Worm (Caenorhabditis elegans) whole organism, mixed stage, embryonic: ENCODE results near the gene T10B5.8.

Experiments
- M03D4.4 ChIP-seq: sonication (generic microtip); optimal IDR thresholded peaks from 2 replicates; lab custom pipeline; 2017; ENCODE audit warnings: mild to moderate bottlenecking, missing genetic modification characterization, missing compliant biosample characterization
- bed-3 ChIP-seq: fragments of 200-800 bp; sonication (Bioruptor generic); optimal IDR thresholded peaks from 3 replicates; lab custom pipeline; 2018; ENCODE audit warnings: mild to moderate bottlenecking, missing genetic modification characterization, moderate library complexity, missing compliant biosample characterization
- blmp-1 ChIP-seq: fragments of 150-350 bp; optimal IDR thresholded peaks from 2 replicates; lab custom pipeline; 2014; ENCODE audit warnings: missing biosample characterization, missing genetic modification characterization
- ceh-43 ChIP-seq: fragments of 200-800 bp; sonication (Bioruptor generic); optimal IDR thresholded peaks from 2 replicates; lab custom pipeline; 2018; ENCODE audit warnings: mild to moderate bottlenecking, missing genetic modification characterization, moderate library complexity, missing compliant biosample characterization
- ceh-83 ChIP-seq: fragments of 200-800 bp; sonication (Bioruptor generic); optimal IDR thresholded peaks from 2 replicates; lab custom pipeline; 2018; ENCODE audit warnings: mild to moderate bottlenecking, missing genetic modification characterization, missing compliant biosample characterization
- ces-1 ChIP-seq: fragments of 150-350 bp; optimal IDR thresholded peaks from 2 replicates; lab custom pipeline; 2014; ENCODE audit warnings: missing biosample characterization, missing genetic modification reagents, missing genetic modification characterization
- cnd-1 ChIP-seq: fragments of 200-800 bp; sonication (Bioruptor generic); optimal IDR thresholded peaks from 2 replicates; lab custom pipeline; 2018; ENCODE audit warnings: mild to moderate bottlenecking, missing genetic modification characterization, missing compliant biosample characterization
- drap-1 ChIP-seq: fragments of 200-800 bp; sonication (Bioruptor generic); optimal IDR thresholded peaks from 3 replicates; lab custom pipeline; 2018; ENCODE audit warnings: mild to moderate bottlenecking, missing genetic modification characterization, missing compliant biosample characterization
- elt-1 ChIP-seq: sonication (generic microtip); optimal IDR thresholded peaks from 2 replicates; lab custom pipeline; 2017; ENCODE audit warnings: missing genetic modification characterization, mild to moderate bottlenecking, missing compliant biosample characterization, antibody characterized with exemption, moderate library complexity, borderline replicate concordance; ENCODE audit not compliant: insufficient read depth
- elt-3 ChIP-seq: fragments of 150-350 bp; optimal IDR thresholded peaks from 2 replicates; lab custom pipeline; 2014; ENCODE audit warnings: missing biosample characterization, missing genetic modification characterization
- flh-1 ChIP-seq: fragments of 200-800 bp; sonication (Bioruptor generic); optimal IDR thresholded peaks from 2 replicates; lab custom pipeline; 2018; ENCODE audit warnings: mild to moderate bottlenecking, missing genetic modification characterization, moderate library complexity, missing compliant biosample characterization
- ham-2 ChIP-seq: fragments of 200-800 bp; sonication (Bioruptor generic); optimal IDR thresholded peaks from 2 replicates; lab custom pipeline; 2018; ENCODE audit warnings: mild to moderate bottlenecking, missing genetic modification characterization, missing compliant biosample characterization
- hlh-1 ChIP-seq: fragments of 150-350 bp; optimal IDR thresholded peaks from 2 replicates; lab custom pipeline; 2014; ENCODE audit warnings: missing biosample characterization, missing genetic modification reagents, missing genetic modification characterization
- lin-13 ChIP-seq: fragments of 150-350 bp; optimal IDR thresholded peaks from 2 replicates; lab custom pipeline; 2014; ENCODE audit warnings: missing biosample characterization, missing genetic modification characterization
- lin-32 ChIP-seq: fragments of 200-800 bp; sonication (Bioruptor generic); optimal IDR thresholded peaks from 2 replicates; lab custom pipeline; 2018; ENCODE audit warnings: mild to moderate bottlenecking, missing genetic modification characterization, missing compliant biosample characterization
- lsy-2 ChIP-seq: fragments of 150-350 bp; optimal IDR thresholded peaks from 2 replicates; lab custom pipeline; 2014; ENCODE audit warnings: missing biosample characterization, missing genetic modification characterization
- mab-5 ChIP-seq: fragments of 150-350 bp; optimal IDR thresholded peaks from 2 replicates; lab custom pipeline; 2014; ENCODE audit warnings: missing biosample characterization, missing genetic modification characterization
- mep-1 ChIP-seq: fragments of 150-350 bp; optimal IDR thresholded peaks from 2 replicates; lab custom pipeline; 2017; ENCODE audit warnings: missing biosample characterization, missing genetic modification reagents, missing genetic modification characterization, inconsistent platforms
- mls-2 ChIP-seq: sonication (generic microtip); optimal IDR thresholded peaks from 2 replicates; lab custom pipeline; 2016; ENCODE audit warnings: mild to moderate bottlenecking, missing genetic modification characterization, moderate library complexity, missing compliant biosample characterization
- nhr-12 ChIP-seq: fragments of 150-350 bp; optimal IDR thresholded peaks from 2 replicates; lab custom pipeline; 2014; ENCODE audit warnings: missing biosample characterization, missing genetic modification characterization
- nhr-2 ChIP-seq: fragments of 150-350 bp; optimal IDR thresholded peaks from 2 replicates; lab custom pipeline; 2014; ENCODE audit warnings: missing biosample characterization, missing genetic modification characterization
- nhr-237 ChIP-seq: fragments of 150-350 bp; optimal IDR thresholded peaks from 2 replicates; lab custom pipeline; 2014; ENCODE audit warnings: missing biosample characterization, missing genetic modification characterization
- nhr-28 ChIP-seq: fragments of 150-350 bp; optimal IDR thresholded peaks from 2 replicates; lab custom pipeline; 2014; ENCODE audit warnings: missing biosample characterization, missing genetic modification characterization
- nhr-76 ChIP-seq: sonication (generic microtip); optimal IDR thresholded peaks from 2 replicates; lab custom pipeline; 2017; ENCODE audit warnings: missing biosample characterization, missing genetic modification characterization
- pha-4 ChIP-seq: fragments of 150-350 bp; optimal IDR thresholded peaks from 2 replicates; lab custom pipeline; 2018; ENCODE audit warnings: missing biosample characterization, missing genetic modification reagents, missing genetic modification characterization
- sem-2 ChIP-seq: fragments of 200-800 bp; sonication (Bioruptor generic); optimal IDR thresholded peaks from 2 replicates; lab custom pipeline; 2018; ENCODE audit warnings: mild to moderate bottlenecking, missing genetic modification characterization, missing compliant biosample characterization
- snpc-4 ChIP-seq: fragments of 150-350 bp; optimal IDR thresholded peaks from 2 replicates; lab custom pipeline; 2014; ENCODE audit warnings: missing biosample characterization, missing genetic modification characterization
- unc-120 ChIP-seq: sonication (generic microtip); optimal IDR thresholded peaks from 2 replicates; lab custom pipeline; 2017; ENCODE audit warnings: missing genetic modification characterization, missing compliant biosample characterization; ENCODE audit not compliant: poor library complexity, severe bottlenecking
- unc-39 ChIP-seq: fragments of 150-350 bp; optimal IDR thresholded peaks from 2 replicates; lab custom pipeline; 2014; ENCODE audit warnings: missing biosample characterization, missing genetic modification characterization
- unc-62 ChIP-seq: fragments of 150-350 bp; optimal IDR thresholded peaks from 2 replicates; lab custom pipeline; 2014; ENCODE audit warnings: missing biosample characterization, missing genetic modification reagents, missing genetic modification characterization
- zip-8 ChIP-seq: fragments of 150-350 bp; optimal IDR thresholded peaks from 2 replicates; lab custom pipeline; 2014; ENCODE audit warnings: missing biosample characterization, missing genetic modification characterization
- ztf-11 ChIP-seq: fragments of 150-350 bp; optimal IDR thresholded peaks from 2 replicates; lab custom pipeline; 2014; ENCODE audit warnings: missing biosample characterization, missing genetic modification characterization

The T10B5.8 gene

DNA sequence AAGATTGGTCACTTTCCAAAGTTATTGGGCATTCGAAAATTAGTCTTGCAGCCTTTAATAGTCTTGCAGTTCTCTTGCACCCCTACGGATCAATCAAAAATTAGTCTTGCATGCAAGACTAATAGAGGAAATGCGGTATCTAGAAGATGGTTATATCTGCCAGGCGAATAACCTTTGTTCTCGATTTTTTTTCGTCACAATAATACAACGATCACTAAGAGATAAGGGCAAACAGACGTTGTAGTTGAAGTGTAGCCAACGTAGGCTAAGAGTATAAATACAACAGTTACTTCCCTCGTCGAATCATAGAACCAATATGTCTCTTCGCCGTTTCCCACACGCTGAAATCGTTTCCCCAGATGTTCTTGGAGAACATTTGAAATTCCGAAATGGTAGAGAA, at the start of gene T10B5.8:
Gene T10B5.8, plus strand, starts transcription at position 301 of the 400 bp plus-strand sequence.
- TF ChIP-seq nhr-237 (tag; lab: Kevin White, UChicago) = no peak
- TF ChIP-seq nhr-12 (tag; lab: Kevin White, UChicago) = no peak
- TF ChIP-seq blmp-1 (tag; lab: Kevin White, UChicago) = no peak
- no peak for TF ChIP-seq drap-1 (GFP tag; lab: Kevin White, UChicago)
- no peak for TF ChIP-seq mab-5 (tag; lab: Kevin White, UChicago)
- no peak for TF ChIP-seq bed-3
- TF ChIP-seq lin-32 = no peak
- TF ChIP-seq nhr-28 (tag; lab: Kevin White, UChicago) = no peak
- TF ChIP-seq elt-1 (tag; lab: Kevin White, UChicago) = no peak
- no peak for TF ChIP-seq pha-4 (tag; lab: Kevin White, UChicago)
- no peak for TF ChIP-seq hlh-1

DNA sequence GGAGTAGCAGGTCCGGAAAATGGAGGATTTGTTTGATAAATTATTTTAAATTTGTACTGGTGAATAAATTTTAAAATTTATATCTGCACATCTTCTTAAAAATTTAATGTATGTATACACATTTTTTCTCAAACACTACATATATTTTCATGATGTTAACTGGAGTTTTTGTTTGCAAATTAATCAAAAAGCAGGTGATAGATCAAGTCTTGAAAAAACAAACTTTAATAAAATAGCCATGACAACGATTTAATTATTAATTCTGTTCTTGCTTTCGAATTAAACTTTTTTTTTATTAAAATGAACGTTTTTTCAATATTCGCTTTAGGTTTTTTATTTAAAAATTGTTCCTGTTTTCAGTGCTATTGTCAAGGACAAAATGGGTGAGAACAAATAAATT, 47.6 kb upstream of the T10B5.8 start, which contains the start of gene F36H9.1:
Gene F36H9.1, plus strand, starts transcription at position 301 of the 400 bp plus-strand sequence.
- TF ChIP-seq mls-2 (no peak), ham-2 (no peak), elt-3 (no peak), unc-62 (GFP tag; lab: Kevin White, UChicago) (no peak), M03D4.4 (tag; lab: Kevin White, UChicago) (no peak), nhr-12 (tag; lab: Kevin White, UChicago) (no peak), lin-32 (no peak), nhr-237 (tag; lab: Kevin White, UChicago) (no peak), zip-8 (tag; lab: Kevin White, UChicago) (no peak), elt-1 (tag; lab: Kevin White, UChicago) (no peak), ces-1 (no peak), pha-4 (tag; lab: Kevin White, UChicago) (no peak), lsy-2 (no peak), ceh-83 (no peak), ztf-11 (no peak), mab-5 (tag; lab: Kevin White, UChicago) (no peak), mep-1 (tag; lab: Kevin White, UChicago) (no peak), lin-13 (tag; lab: Kevin White, UChicago) (no peak), drap-1 (GFP tag; lab: Kevin White, UChicago) (no peak), nhr-2 (tag; lab: Kevin White, UChicago) (no peak)

DNA sequence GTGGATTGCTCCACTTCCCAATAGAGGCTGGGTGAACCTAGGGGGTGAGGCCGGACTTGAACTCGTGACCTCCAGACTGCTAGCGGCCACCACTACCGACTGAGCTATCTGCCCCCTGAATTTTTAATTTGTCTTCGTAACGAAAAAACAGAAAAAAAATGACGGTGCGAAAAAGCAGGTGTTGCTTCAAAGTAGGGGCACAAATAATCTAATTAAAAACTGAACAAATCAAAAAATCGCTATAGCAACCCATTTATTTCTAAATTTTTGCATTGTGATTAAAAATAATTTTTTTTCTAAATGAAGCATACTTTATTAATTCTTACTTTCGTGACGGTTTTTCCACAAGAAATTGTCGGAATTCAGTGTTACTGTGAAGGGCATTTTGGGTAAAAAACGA, 43.9 kb upstream of the T10B5.8 start, which contains the start of gene F36H9.10:
Gene F36H9.10, plus strand, starts transcription at position 301 of the 400 bp plus-strand sequence.
- TF ChIP-seq mab-5 (tag; lab: Kevin White, UChicago) = no peak
- TF ChIP-seq unc-62 (GFP tag; lab: Kevin White, UChicago) = no peak
- TF ChIP-seq lin-32 = no peak
- no peak for TF ChIP-seq ztf-11
- no peak for TF ChIP-seq flh-1
- no peak for TF ChIP-seq nhr-12 (tag; lab: Kevin White, UChicago)
- no peak for TF ChIP-seq cnd-1
- TF ChIP-seq pha-4 (tag; lab: Kevin White, UChicago) = no peak
- TF ChIP-seq unc-39 (tag; lab: Kevin White, UChicago) = no peak
- TF ChIP-seq bed-3 = no peak
- TF ChIP-seq ces-1 = no peak
- no peak for TF ChIP-seq zip-8 (tag; lab: Kevin White, UChicago)
- TF ChIP-seq blmp-1 (tag; lab: Kevin White, UChicago) = no peak
- TF ChIP-seq ceh-43 (GFP tag; lab: Kevin White, UChicago) = no peak
- TF ChIP-seq nhr-237 (tag; lab: Kevin White, UChicago) = no peak
- TF ChIP-seq, all 35 proteins: peak for 0

DNA sequence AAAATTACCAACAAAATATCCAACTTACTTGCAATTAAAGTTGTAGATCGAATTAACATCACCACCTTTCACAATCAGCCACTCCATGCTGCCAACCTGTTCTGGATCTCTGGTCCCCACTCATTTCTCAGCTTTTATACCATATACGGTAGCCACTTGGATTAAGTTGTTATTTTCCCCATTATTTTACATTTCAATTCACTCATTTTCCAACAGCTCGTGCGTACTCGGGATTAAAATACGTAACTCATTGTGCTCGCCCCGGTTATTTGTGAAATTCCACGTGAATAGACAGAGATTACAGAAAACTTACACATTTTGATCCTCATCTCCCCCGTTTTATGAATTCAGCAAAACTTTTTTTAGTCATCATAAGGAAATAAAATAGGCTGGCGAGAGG, 38.8 kb upstream of the T10B5.8 start, which contains the start of gene srt-41:
Gene srt-41, minus strand, starts transcription at position 101 of the 400 bp plus-strand sequence.
- TF ChIP-seq pha-4 (tag; lab: Kevin White, UChicago) (no peak), mab-5 (tag; lab: Kevin White, UChicago) (no peak), mep-1 (tag; lab: Kevin White, UChicago) (no peak), nhr-237 (tag; lab: Kevin White, UChicago) (no peak), cnd-1 (no peak)

- TF ChIP-seq unc-62 (GFP tag; lab: Kevin White, UChicago) (no peak), lsy-2 (no peak), lin-13 (tag; lab: Kevin White, UChicago) (no peak), ztf-11 (no peak), nhr-76 (tag; lab: Kevin White, UChicago) (no peak), ceh-83 (no peak), unc-120 (tag; lab: Kevin White, UChicago) (no peak), ceh-43 (GFP tag; lab: Kevin White, UChicago) (no peak), blmp-1 (tag; lab: Kevin White, UChicago) (no peak), snpc-4 (tag; lab: Kevin White, UChicago) (no peak), elt-1 (tag; lab: Kevin White, UChicago) (no peak), ces-1 (no peak), flh-1 (no peak), sem-2 (GFP tag; lab: Kevin White, UChicago) (no peak)
Observed at ce11 chrV:1804034-1804542, 37.8 kb upstream of the T10B5.8 start.
